Worm (Caenorhabditis elegans): ENCODE data around the gene F38B7.10.

F38B7.10 gene

DNA sequence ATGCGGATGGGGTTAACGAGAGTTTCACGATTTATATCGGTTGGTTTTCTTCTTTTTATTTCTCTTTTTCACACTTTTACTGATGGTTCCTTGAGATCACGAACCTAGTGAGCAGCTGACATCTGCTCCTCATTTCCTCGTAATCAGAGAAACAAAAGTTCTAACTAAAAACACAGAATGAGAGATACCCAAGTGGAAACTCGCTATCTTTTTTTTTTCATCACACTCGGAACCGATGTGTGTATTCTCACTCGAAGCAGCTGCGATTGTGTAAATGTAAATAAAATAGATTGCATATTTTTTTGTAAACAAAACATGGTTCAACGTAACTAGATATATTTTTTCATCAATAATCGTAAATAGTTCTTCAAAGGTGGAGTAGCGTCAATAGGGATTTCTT is 39.0 kb upstream of the F38B7.10 start:
- TF ChIP-seq pes-1 (GFP tag; IDR thresholded peaks at IDR 0.05) (no peak), ceh-13 (GFP tag; optimal IDR thresholded peaks at IDR 0.05) (no peak), ets-7 (tag; optimal IDR thresholded peaks at IDR 0.05) (no peak), tbx-37 (GFP tag; conservative IDR thresholded peaks at IDR 0.05) (no peak), aly-1 (tag; optimal IDR thresholded peaks at IDR 0.05) (no peak), hmg-4 (GFP tag; optimal IDR thresholded peaks at IDR 0.05) (no peak)

DNA sequence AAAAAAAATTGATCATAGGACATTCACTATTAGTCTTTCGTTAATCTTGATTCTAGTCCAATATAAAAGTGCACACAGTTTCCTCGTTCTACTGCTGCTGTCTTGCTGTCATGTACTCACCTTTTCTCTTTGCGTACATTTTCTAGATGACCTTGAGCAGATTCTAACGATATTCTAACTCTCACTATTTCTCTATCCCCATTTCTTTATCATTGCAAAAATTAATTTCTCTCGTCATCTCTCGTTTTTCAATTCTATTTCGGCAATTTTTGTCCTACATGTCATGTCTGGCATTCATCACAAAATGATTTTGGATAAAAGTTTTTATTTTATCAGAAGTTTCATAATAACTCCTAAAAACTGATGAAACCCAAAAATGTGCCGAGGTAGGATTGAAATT is 36.6 kb upstream of the F38B7.10 start, which contains the start of gene ttll-5:
Gene ttll-5 (plus strand): TSS at position 288 of the 400 bp plus-strand sequence.
- TF ChIP-seq ceh-36 (tag; optimal IDR thresholded peaks at IDR 0.05) (no peak), tra-4 (tag; optimal IDR thresholded peaks at IDR 0.05) (no peak), ets-7 (tag; optimal IDR thresholded peaks at IDR 0.05) (no peak), scrt-1 (GFP tag; IDR thresholded peaks at IDR 0.05) (no peak), tbx-11 (GFP tag; IDR thresholded peaks at IDR 0.05) (no peak), F13C5.2 (tag; optimal IDR thresholded peaks at IDR 0.05) (no peak), tbx-37 (GFP tag; conservative IDR thresholded peaks at IDR 0.05) (no peak), aly-1 (tag; optimal IDR thresholded peaks at IDR 0.05) (no peak), ceh-13 (GFP tag; optimal IDR thresholded peaks at IDR 0.05) (no peak), ama-1 (optimal IDR thresholded peaks at IDR 0.05) (no peak), sea-1 (GFP tag; conservative IDR thresholded peaks at IDR 0.05) (no peak), hmg-4 (GFP tag; optimal IDR thresholded peaks at IDR 0.05) (no peak), flt-1 (GFP tag; IDR thresholded peaks at IDR 0.05) (no peak), pes-1 (GFP tag; IDR thresholded peaks at IDR 0.05) (no peak), B0310.2 (tag; optimal IDR thresholded peaks at IDR 0.05) (no peak), hnd-1 (tag; optimal IDR thresholded peaks at IDR 0.05) (no peak)

DNA sequence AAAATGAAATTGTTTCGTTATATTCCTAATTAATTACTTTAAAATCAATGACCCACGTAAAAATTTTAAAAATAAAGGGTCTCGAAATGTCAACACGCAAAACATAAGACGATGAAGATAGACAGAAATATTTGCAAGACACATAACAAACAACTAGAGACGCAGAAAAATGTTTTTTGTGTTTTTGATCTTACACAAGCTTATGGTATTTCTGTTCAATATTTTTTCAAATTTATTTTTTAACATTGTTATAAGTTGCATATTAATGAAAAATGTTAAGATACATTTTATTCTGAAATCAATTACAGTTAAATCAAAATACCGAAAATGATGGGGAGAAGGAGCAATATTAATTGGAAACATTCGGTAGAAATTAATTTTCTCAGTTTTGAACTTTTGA is 31.9 kb upstream of the F38B7.10 start, which contains the start of gene C55A6.3:
Gene C55A6.3 (minus strand): TSS at position 101 of the 400 bp plus-strand sequence.
- no peak for TF ChIP-seq tbx-11 (GFP tag; IDR thresholded peaks at IDR 0.05)

DNA sequence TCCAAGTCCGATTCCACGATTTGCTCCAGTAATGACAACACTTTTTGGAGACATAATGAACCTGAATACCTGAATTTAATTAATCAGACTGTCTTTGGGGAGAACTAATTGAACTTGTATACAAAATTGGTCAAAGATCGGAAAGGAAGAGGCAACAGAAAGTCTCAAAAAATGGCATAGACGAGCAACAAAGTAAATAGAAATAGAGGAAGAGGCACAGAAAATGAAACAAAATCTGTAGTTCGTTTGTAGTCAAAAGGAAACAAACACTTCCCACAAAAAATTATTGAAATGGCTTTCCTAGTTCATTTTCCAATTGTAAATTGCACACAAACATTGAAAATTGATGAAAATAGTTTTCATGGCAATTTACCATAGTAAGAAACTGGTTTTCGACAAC is 30.6 kb upstream of the F38B7.10 start, which contains the start of gene C55A6.6:
Gene C55A6.6 (minus strand): TSS at position 61 of the 400 bp plus-strand sequence.
- TF ChIP-seq ama-1 (optimal IDR thresholded peaks at IDR 0.05) (no peak), F13C5.2 (tag; optimal IDR thresholded peaks at IDR 0.05) (no peak), pes-1 (GFP tag; IDR thresholded peaks at IDR 0.05) (no peak), sea-1 (GFP tag; conservative IDR thresholded peaks at IDR 0.05) (no peak), scrt-1 (GFP tag; IDR thresholded peaks at IDR 0.05) (no peak), hnd-1 (tag; optimal IDR thresholded peaks at IDR 0.05) (no peak), ceh-36 (tag; optimal IDR thresholded peaks at IDR 0.05) (no peak), aly-1 (tag; optimal IDR thresholded peaks at IDR 0.05) (no peak), tra-4 (tag; optimal IDR thresholded peaks at IDR 0.05) (no peak), tbx-37 (GFP tag; conservative IDR thresholded peaks at IDR 0.05) (no peak), hmbx-1 (tag; optimal IDR thresholded peaks at IDR 0.05) (no peak), ets-7 (tag; optimal IDR thresholded peaks at IDR 0.05) (no peak)

DNA sequence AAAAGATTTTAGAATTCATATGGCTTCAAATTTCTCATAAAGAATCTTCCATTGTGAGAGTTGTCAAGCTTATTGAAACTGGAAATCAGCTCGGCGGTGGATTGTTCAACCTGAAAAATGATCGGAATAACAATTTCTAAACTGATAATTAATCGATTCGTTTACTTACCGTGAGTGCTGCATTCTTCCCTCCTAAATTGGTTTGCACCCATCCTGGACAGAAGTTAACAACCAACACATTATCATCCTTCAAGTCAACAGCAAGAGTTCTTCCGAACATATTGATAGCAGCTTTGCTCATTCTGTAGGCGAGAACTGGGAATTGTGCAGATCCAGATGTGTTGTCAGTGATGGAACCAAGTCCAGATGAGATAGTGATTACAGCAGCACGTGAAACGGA is 30.2 kb upstream of the F38B7.10 start:
- TF ChIP-seq sea-1 (GFP tag; conservative IDR thresholded peaks at IDR 0.05) (no peak), flt-1 (GFP tag; IDR thresholded peaks at IDR 0.05) (no peak), scrt-1 (GFP tag; IDR thresholded peaks at IDR 0.05) (no peak), aly-1 (tag; optimal IDR thresholded peaks at IDR 0.05) (no peak), hmg-4 (GFP tag; optimal IDR thresholded peaks at IDR 0.05) (no peak), hmbx-1 (tag; optimal IDR thresholded peaks at IDR 0.05) (no peak), hnd-1 (tag; optimal IDR thresholded peaks at IDR 0.05) (no peak), ceh-13 (GFP tag; optimal IDR thresholded peaks at IDR 0.05) (no peak), F13C5.2 (tag; optimal IDR thresholded peaks at IDR 0.05) (no peak), ceh-36 (tag; optimal IDR thresholded peaks at IDR 0.05) (no peak), pes-1 (GFP tag; IDR thresholded peaks at IDR 0.05) (no peak), tbx-37 (GFP tag; conservative IDR thresholded peaks at IDR 0.05) (no peak), ama-1 (optimal IDR thresholded peaks at IDR 0.05) (no peak), B0310.2 (tag; optimal IDR thresholded peaks at IDR 0.05) (no peak), ets-7 (tag; optimal IDR thresholded peaks at IDR 0.05) (no peak)

DNA sequence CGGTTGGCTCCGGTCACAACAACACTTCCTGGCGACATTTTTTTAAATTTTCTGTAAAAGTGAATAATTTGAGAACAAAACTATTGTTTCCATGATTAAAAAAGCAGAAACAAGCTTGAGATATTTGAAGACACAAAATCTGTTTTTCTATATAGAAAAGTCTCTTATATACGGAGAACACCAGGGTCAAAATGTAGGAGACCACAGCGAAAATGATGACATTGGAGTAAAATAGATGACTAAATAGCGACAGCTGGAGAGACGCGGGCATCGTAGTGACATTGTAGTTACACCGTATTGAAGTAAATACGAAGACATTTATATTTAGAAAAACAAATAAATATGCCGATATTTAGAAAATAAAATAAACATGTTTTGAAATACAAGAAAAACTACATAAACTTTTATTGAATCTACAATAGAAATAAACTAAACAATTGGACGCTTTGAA is 29.2 kb upstream of the F38B7.10 start, which contains the start of gene sdz-8:
Gene sdz-8 (minus strand): TSS at position 51 of the 451 bp plus-strand sequence.
- TF ChIP-seq flt-1 (GFP tag; IDR thresholded peaks at IDR 0.05) (no peak), sea-1 (GFP tag; conservative IDR thresholded peaks at IDR 0.05) (no peak), pes-1 (GFP tag; IDR thresholded peaks at IDR 0.05) (no peak), hmg-4 (GFP tag; optimal IDR thresholded peaks at IDR 0.05) (no peak), ceh-13 (GFP tag; optimal IDR thresholded peaks at IDR 0.05) (no peak), aly-1 (tag; optimal IDR thresholded peaks at IDR 0.05) (no peak), ama-1 (optimal IDR thresholded peaks at IDR 0.05) (no peak), F13C5.2 (tag; optimal IDR thresholded peaks at IDR 0.05) (no peak), scrt-1 (GFP tag; IDR thresholded peaks at IDR 0.05) (no peak), hnd-1 (tag; optimal IDR thresholded peaks at IDR 0.05) (no peak), B0310.2 (tag; optimal IDR thresholded peaks at IDR 0.05) (no peak), hmbx-1 (tag; optimal IDR thresholded peaks at IDR 0.05) (no peak), tbx-11 (GFP tag; IDR thresholded peaks at IDR 0.05) (no peak), ets-7 (tag; optimal IDR thresholded peaks at IDR 0.05) (no peak), tbx-37 (GFP tag; conservative IDR thresholded peaks at IDR 0.05) (no peak)

DNA sequence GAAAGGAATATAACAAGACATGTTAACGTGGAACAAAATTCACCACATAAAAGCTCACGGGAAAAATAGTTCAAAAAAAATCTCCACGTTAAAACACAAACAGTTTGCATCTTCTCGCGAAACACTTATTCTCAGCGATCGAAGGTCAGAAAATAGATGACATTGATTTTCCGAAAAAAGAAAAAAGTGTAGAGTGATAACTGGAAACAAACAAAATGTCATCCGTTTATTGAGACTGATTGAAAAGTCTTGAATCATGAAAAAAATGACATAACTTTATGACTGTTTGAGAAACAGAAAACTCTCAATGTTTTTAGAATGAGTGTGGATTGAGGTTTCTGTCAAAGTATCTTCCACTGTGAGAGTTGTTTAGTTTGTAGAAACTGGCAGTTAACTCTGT is 27.5 kb upstream of the F38B7.10 start, which contains the start of gene C55A6.4:
Gene C55A6.4 (minus strand): TSS at position 101 of the 400 bp plus-strand sequence.
- TF ChIP-seq hmg-4 (GFP tag; optimal IDR thresholded peaks at IDR 0.05) (no peak), hmbx-1 (tag; optimal IDR thresholded peaks at IDR 0.05) (no peak), sea-1 (GFP tag; conservative IDR thresholded peaks at IDR 0.05) (no peak), F13C5.2 (tag; optimal IDR thresholded peaks at IDR 0.05) (no peak), hnd-1 (tag; optimal IDR thresholded peaks at IDR 0.05) (no peak), aly-1 (tag; optimal IDR thresholded peaks at IDR 0.05) (no peak), tra-4 (tag; optimal IDR thresholded peaks at IDR 0.05) (no peak), pes-1 (GFP tag; IDR thresholded peaks at IDR 0.05) (no peak), ets-7 (tag; optimal IDR thresholded peaks at IDR 0.05) (no peak), flt-1 (GFP tag; IDR thresholded peaks at IDR 0.05) (no peak), tbx-11 (GFP tag; IDR thresholded peaks at IDR 0.05) (no peak), ceh-36 (tag; optimal IDR thresholded peaks at IDR 0.05) (no peak), B0310.2 (tag; optimal IDR thresholded peaks at IDR 0.05) (no peak), ama-1 (optimal IDR thresholded peaks at IDR 0.05) (no peak), tbx-37 (GFP tag; conservative IDR thresholded peaks at IDR 0.05) (no peak), ceh-13 (GFP tag; optimal IDR thresholded peaks at IDR 0.05) (no peak)

Measured in whole organism, early embryonic.